Fruit fly (Drosophila melanogaster) Kc167 (cell line): ENCODE data around the gene Naa60.

Experiments used
- Myc ChIP-seq: fragments of >200 bp; optimal IDR thresholded peaks from 2 replicates; lab custom pipeline; 2017; ENCODE audit warnings: missing external identifiers
- Sin3A ChIP-seq: fragments of >200 bp; optimal IDR thresholded peaks from 2 replicates; lab custom pipeline; 2018; ENCODE audit warnings: missing external identifiers
- h ChIP-seq: fragments of >200 bp; optimal IDR thresholded peaks from 3 replicates; lab custom pipeline; 2018; ENCODE audit warnings: missing external identifiers
- insv ChIP-seq: fragments of >200 bp; optimal IDR thresholded peaks from 3 replicates; lab custom pipeline; 2018; ENCODE audit warnings: missing external identifiers
- psq ChIP-seq: fragments of >200 bp; optimal IDR thresholded peaks from 2 replicates; lab custom pipeline; 2017; ENCODE audit warnings: missing external identifiers
- ttk ChIP-seq: sonication (Bioruptor generic); optimal IDR thresholded peaks from 2 replicates; lab custom pipeline; 2017; ENCODE audit warnings: missing external identifiers

The Naa60 gene

DNA sequence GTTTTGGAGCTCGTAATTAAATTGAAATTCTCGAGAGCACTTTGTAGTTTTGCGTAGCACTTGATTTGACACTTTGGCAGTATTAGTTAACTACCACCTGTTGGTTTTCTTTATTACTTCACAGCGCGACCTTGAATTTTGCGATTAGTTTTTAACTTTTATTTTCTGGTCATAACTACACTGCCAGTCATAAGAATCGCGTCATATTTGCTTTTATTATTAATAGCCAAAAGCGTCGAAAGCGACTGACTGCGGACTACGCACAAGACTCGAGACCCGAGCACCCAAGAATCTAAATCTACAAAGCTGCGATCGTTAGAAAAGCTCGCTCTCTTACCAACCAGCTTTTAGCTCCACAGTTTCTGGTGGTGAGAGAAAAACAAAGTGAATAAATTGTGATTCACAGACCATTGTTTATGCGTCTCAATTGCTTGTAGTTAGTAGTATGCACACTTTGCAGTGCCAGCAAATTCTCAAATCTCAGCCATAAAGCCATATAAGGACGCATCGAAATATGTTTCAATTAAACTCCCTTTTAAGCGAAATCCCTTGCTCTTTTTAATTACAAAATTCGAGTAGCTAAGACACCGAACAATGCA, 33.6 kb downstream of the Naa60 start, which contains the start of gene CG42268:
Gene CG42268, minus strand, starts transcription at position 245 of the 599 bp plus-strand sequence.
- TF ChIP-seq insv (no peak), psq (no peak), h (no peak), ttk (no peak), Myc (lab: Kevin White, UChicago) (no peak), Sin3A (lab: Kevin White, UChicago) (no peak)

DNA sequence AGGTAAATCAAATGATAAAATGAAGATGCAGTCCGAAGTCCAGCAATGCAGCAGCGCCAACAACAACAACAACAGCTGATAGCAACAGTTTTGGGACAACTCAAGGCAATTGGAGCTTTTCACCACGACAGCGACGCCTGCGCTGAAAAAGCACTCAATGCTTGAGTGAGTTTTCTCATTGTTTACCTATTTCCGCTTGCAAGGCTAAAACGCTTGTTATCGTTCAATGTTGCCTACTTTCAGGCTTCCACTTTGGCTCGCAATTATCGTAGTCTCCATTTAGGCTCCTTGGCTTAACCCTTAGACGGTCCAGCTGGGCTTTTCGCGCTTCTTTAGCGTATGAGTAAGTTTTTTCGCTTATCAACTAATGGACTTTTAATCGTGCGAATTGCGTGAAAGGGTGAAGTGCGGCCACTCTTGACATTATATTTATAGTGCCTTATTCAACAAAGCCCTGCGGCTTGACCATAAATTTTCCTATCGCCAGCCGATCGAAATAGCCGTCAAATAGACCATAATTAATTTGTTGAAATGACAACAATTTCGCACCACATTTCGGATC, 35.4 kb downstream of the Naa60 start:
- no peak for TF ChIP-seq psq
- no peak for TF ChIP-seq Sin3A (lab: Kevin White, UChicago)
- no peak for TF ChIP-seq h
- TF ChIP-seq insv = no peak
- TF ChIP-seq ttk = no peak

DNA sequence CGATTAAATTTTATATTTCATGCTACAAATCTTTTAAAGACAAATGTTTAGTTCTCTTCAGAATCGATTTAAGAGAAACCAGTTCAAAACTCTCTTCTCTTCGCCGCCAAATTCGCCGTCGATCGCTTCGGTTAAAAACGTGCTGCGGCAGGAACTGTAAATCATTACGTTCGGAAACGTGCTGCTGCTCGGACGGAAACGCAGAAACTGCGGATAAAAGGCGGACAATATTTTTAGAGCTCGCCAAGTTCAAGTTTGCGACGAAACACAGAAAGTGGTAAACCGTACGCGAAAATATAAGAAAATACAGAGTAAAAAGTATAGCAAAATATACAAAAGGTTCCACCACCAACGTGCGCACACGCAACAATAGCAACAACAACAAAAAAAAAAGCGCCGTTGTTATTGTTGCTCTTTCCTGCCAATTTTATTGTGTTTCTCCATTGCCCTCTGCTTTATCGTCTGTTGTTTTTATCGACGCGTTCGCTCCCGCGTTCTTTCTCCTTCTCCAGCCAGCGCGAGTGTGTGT, 36.8 kb downstream of the Naa60 start, which contains the start of gene Ae2:
Gene Ae2, plus strand, starts transcription at position 156 of the 529 bp plus-strand sequence.
- TF ChIP-seq insv (no peak), h (no peak), psq (no peak), Myc (lab: Kevin White, UChicago) (no peak), Sin3A (lab: Kevin White, UChicago) (no peak), ttk (no peak)

DNA sequence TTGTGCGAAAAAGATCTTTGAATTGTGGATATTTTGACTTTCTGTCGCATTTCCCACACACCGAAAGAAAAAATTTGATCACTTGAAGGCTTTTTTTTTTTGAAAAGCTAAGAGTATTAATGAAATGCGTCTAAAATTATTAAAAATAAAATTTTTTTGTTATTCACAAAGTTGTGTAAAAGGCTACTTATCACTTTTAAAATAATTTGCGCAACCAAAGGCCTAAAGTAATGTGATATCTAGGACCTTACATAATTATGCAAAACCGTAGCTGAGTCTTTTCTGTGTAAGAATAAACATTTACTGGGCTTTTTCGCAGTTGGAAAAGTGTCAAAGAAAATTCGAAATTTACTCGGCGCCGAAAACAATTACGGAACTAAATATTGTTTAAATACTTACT, 37.6 kb downstream of the Naa60 start:
- TF ChIP-seq h (no peak), Myc (lab: Kevin White, UChicago) (no peak), insv (no peak), psq (no peak), ttk (no peak), Sin3A (lab: Kevin White, UChicago) (no peak)

DNA sequence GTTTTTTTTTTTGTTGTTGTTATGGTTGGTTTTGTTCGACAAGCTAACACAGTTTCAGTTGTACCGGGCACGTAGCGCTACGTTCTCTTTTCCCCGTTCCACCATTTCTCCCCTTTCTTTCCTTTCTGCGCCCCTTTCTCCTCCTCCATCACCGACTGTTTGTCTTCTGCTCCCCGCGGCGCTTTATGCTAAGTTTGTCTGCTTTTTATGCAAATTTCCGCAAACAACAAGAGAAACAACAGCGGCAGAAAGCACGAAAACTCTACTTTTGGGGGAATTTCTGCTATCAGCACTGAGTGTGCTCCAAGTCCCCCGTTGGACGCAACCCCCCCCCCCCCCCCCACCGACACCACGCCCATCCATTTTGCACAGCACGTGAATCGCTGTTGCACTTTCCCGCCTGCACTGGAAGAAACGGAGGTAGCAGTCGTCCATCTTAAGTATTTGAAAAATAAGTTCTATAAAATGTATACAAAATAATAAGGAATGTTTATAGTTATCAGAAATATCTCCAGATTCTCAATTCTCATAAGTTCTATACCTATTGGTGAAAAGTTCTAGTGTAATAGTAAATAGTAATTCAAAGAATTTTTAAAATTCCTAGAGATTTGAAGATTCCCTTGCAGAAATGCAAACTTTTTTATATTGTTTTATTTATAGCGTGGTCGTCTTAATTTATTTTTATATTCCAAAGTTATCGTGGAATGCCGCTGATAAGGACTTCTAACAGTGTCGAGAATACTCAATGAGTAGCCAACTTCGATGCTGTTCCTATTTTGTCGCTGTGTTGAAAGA, 38.4 kb downstream of the Naa60 start:
- TF ChIP-seq ttk (no peak), h (no peak), psq (no peak), Myc (lab: Kevin White, UChicago) (no peak), Sin3A (lab: Kevin White, UChicago) (no peak), insv (no peak)

DNA sequence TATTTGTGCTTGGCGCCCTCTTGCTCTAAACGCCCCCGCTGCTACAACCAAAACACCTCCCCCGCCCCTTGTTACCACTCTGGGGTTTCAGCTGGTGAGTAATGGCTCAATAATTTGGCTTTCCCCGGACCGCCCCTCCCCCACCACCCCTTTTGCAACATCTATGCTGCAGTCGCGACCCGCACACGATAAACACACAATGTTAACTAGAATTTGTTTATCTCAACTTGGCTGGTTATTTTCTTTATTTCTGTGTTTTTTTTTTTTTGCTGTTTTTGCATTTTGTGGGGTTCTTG, 39.0 kb downstream of the Naa60 start:
- TF ChIP-seq Myc (lab: Kevin White, UChicago) (no peak), ttk (no peak), Sin3A (lab: Kevin White, UChicago) (no peak), h (no peak), psq (no peak), insv (no peak)

DNA sequence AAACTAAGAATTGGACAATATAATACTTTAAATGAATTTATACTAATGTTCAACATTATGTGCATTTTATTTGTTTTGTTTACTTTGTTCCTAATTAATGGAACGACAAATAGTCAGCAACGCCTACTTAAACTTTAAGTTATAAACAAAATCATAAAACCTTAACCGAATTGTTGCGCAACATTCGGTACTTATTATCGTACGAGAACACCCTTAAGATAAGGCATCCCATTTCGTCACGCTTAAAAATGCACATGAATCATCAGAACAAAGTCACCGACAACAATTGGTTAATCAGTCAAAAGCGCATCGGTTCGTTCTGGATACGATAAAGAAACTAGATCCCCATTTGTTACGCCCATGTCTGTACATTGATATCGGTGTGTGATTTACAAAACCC, 39.7 kb downstream of the Naa60 start:
- TF ChIP-seq Sin3A (lab: Kevin White, UChicago) = no peak
- no peak for TF ChIP-seq psq
- TF ChIP-seq insv = no peak
- no peak for TF ChIP-seq ttk
- TF ChIP-seq h = no peak
- no peak for TF ChIP-seq Myc (lab: Kevin White, UChicago)

DNA sequence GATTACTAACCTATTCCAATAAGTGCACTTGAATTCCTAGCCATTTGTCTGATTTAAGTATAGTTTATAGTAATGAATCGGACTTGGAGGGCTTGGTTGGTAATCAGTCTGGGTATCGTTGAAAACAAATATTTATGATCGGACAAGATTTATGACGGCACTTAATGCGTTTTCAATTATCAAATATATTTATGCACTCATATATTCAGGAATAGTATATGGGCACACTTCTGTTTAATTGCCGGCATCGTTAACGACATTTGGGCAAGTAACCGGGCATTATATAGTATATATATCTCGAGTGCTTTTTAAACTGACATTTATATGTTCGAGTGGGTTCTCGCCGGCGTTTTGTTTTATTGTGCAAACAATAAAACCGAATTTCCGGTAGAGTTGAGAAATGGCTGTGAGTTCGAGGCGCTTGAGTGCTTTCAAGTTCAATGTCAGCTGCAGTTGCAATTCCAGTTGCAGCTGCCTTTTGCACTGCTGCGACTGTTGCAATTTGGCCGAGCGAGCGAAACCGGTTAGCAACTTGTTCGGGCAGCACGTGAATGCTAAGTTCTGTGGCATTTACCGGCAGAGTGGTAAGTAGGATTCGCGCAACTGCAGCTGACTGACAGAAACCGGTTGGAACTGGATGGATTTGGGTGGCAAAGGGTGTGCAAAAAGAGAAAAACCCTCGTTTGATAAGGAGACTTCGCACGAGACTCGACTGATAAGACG, 41.1 kb downstream of the Naa60 start:
- TF ChIP-seq Myc (lab: Kevin White, UChicago) = no peak
- TF ChIP-seq ttk = no peak
- no peak for TF ChIP-seq Sin3A (lab: Kevin White, UChicago)
- TF ChIP-seq h = no peak
- TF ChIP-seq psq = no peak
- no peak for TF ChIP-seq insv

DNA sequence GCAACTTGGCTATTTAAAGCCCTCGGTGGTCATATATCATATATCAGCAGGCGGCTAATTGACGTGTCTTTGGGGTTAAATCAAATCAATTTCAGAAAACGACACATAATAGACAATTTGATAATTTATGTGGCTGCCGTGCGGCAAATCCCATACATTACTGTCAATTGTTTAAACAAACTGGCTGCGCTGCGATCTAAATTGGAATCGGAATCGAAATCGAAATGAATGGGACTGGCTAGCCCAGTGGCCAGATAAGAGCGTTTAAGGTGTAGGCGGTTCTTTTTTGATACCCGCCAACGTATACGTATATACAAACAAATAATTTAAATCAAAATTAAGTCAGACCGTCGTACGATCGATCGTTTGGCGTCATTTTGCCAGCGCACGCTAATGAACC, 41.7 kb downstream of the Naa60 start:
- no peak for TF ChIP-seq psq

DNA sequence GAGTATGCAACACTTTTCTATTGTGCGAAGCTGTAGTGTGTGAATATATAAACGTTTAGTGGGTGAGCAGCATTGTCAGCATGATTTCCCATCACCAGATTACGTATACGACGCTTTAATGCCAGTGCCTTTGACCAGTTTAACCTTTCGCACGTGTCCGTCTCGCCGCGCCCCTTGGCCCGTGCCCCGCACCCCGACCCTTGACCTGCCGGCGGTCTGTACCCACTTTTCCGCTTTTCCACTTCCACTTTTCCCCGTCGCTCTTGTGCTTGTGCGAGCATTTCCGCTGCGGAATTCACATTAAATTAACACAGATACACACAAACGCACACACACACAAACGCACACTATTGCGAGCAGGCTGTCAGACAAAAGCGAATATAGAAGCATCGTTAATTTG, 49.0 kb downstream of the Naa60 start:
- no peak for TF ChIP-seq Sin3A (lab: Kevin White, UChicago)
- TF ChIP-seq psq = no peak
- TF ChIP-seq insv = no peak
- TF ChIP-seq ttk = no peak
- TF ChIP-seq h = no peak
- no peak for TF ChIP-seq Myc (lab: Kevin White, UChicago)

DNA sequence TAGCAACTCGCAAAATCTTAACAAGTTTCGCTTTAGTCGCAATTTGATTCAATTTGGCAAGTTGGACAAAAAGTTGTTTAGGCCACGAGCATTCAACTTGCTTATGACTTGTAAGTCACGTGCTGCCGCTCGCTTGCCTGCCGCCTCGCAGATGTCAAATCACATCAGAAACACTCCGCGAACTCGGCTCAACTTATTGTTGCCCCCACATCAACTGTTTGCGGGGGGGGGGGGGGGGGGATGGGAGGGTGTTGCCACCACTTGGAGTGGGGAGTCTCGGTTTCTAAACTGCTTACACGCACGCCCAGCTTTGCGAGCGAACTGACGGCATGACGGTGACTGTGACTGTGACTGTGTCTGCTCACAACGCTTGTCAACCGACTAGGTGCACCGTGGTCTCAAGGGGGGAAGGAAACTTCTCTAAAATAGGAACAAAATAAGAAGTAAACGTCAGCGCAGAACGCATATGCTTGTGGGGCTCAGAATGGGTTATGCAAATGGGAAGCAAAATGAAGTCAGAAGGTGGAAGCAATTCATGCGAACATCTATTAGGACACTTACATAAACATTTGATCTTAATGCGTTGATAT, 50.2 kb downstream of the Naa60 start:
- TF ChIP-seq psq (no peak), insv (no peak), h (no peak), Sin3A (lab: Kevin White, UChicago) (no peak), ttk (no peak), Myc (lab: Kevin White, UChicago) (no peak)
